Fruit fly (Drosophila melanogaster): ENCODE data around the gene CG32148.

DNA sequence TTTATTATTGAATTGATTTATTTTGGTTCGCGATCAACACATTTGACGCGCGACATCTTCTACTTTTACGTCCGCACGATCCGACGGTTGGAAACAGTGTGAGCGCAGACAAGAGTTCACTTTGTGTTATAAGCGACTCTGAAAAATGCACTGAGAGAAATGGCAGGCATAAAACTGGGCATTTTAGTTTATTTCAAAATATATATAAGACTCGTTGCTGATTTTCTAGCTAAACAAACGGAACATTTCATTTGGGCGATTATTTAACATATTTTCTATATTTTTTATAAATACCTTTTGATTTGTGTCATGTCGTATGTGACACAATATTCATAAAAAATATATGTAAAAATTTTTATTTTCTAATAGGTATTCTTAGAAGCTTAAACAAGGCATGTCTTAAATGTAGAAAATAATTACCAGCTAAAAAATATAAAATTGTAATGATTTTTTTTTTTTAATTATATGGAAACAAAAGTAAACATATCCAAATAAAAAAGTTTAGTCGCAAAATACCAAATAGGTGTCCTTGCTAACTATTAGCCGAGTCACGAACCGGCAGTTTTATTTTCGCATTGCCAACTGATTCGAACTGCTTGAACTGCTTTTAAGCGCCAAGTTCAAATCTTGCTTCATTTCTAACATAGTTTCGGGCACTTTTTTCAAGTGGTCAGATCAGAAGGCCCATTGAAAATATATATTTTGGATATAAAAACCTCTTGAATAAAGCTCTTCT, 9.2 kb upstream of the CG32148 start, which contains the start of gene Reck:
- TF ChIP-seq Mad (GFP tag; optimal IDR thresholded peaks at IDR 0.05) (peak; percentile 71), Rfx (GFP tag; IDR thresholded peaks at IDR 0.05) (peak; percentile 76), CG13894 (tag; optimal IDR thresholded peaks at IDR 0.05) (peak; percentile 25), Hr78 (GFP tag; optimal IDR thresholded peaks at IDR 0.05) (peak in 1 of 2 experiments; percentile 54), CG3995 (GFP tag; optimal IDR thresholded peaks at IDR 0.05) (no peak), CG4424 (GFP tag; optimal IDR thresholded peaks at IDR 0.05) (peak; percentile 91), cas (GFP tag; IDR thresholded peaks at IDR 0.05) (peak; percentile 60; the same call in 1 of the 2 replicates), cad (GFP tag; optimal IDR thresholded peaks at IDR 0.05) (no peak), psq (GFP tag; optimal IDR thresholded peaks at IDR 0.05) (peak; percentile 45), Antp (GFP tag; optimal IDR thresholded peaks at IDR 0.05) (no peak)

Data from whole organism, embryonic.